Worm (Caenorhabditis elegans) whole organism, mixed stage, embryonic: ENCODE results near the gene F53F4.1.

ENCODE experiments used
- M03D4.4 ChIP-seq: sonication (generic microtip); optimal IDR thresholded peaks from 2 replicates; lab custom pipeline; 2017; ENCODE audit warnings: mild to moderate bottlenecking, missing genetic modification characterization, missing compliant biosample characterization
- bed-3 ChIP-seq: fragments of 200-800 bp; sonication (Bioruptor generic); optimal IDR thresholded peaks from 3 replicates; lab custom pipeline; 2018; ENCODE audit warnings: mild to moderate bottlenecking, missing genetic modification characterization, moderate library complexity, missing compliant biosample characterization
- blmp-1 ChIP-seq: fragments of 150-350 bp; optimal IDR thresholded peaks from 2 replicates; lab custom pipeline; 2014; ENCODE audit warnings: missing biosample characterization, missing genetic modification characterization
- ceh-39 ChIP-seq: fragments of 150-350 bp; optimal IDR thresholded peaks from 2 replicates; lab custom pipeline; 2014; ENCODE audit warnings: missing biosample characterization, missing genetic modification characterization
- ceh-43 ChIP-seq: fragments of 200-800 bp; sonication (Bioruptor generic); optimal IDR thresholded peaks from 2 replicates; lab custom pipeline; 2018; ENCODE audit warnings: mild to moderate bottlenecking, missing genetic modification characterization, moderate library complexity, missing compliant biosample characterization
- ceh-83 ChIP-seq: fragments of 200-800 bp; sonication (Bioruptor generic); optimal IDR thresholded peaks from 2 replicates; lab custom pipeline; 2018; ENCODE audit warnings: mild to moderate bottlenecking, missing genetic modification characterization, missing compliant biosample characterization
- ces-1 ChIP-seq: fragments of 150-350 bp; optimal IDR thresholded peaks from 2 replicates; lab custom pipeline; 2014; ENCODE audit warnings: missing biosample characterization, missing genetic modification reagents, missing genetic modification characterization
- cnd-1 ChIP-seq: fragments of 200-800 bp; sonication (Bioruptor generic); optimal IDR thresholded peaks from 2 replicates; lab custom pipeline; 2018; ENCODE audit warnings: mild to moderate bottlenecking, missing genetic modification characterization, missing compliant biosample characterization
- drap-1 ChIP-seq: fragments of 200-800 bp; sonication (Bioruptor generic); optimal IDR thresholded peaks from 3 replicates; lab custom pipeline; 2018; ENCODE audit warnings: mild to moderate bottlenecking, missing genetic modification characterization, missing compliant biosample characterization
- elt-1 ChIP-seq: sonication (generic microtip); optimal IDR thresholded peaks from 2 replicates; lab custom pipeline; 2017; ENCODE audit warnings: missing genetic modification characterization, mild to moderate bottlenecking, missing compliant biosample characterization, antibody characterized with exemption, moderate library complexity, borderline replicate concordance; ENCODE audit not compliant: insufficient read depth
- flh-1 ChIP-seq: fragments of 200-800 bp; sonication (Bioruptor generic); optimal IDR thresholded peaks from 2 replicates; lab custom pipeline; 2018; ENCODE audit warnings: mild to moderate bottlenecking, missing genetic modification characterization, moderate library complexity, missing compliant biosample characterization
- ham-2 ChIP-seq: fragments of 200-800 bp; sonication (Bioruptor generic); optimal IDR thresholded peaks from 2 replicates; lab custom pipeline; 2018; ENCODE audit warnings: mild to moderate bottlenecking, missing genetic modification characterization, missing compliant biosample characterization
- hlh-1 ChIP-seq: fragments of 150-350 bp; optimal IDR thresholded peaks from 2 replicates; lab custom pipeline; 2014; ENCODE audit warnings: missing biosample characterization, missing genetic modification reagents, missing genetic modification characterization
- lin-13 ChIP-seq: fragments of 150-350 bp; optimal IDR thresholded peaks from 2 replicates; lab custom pipeline; 2014; ENCODE audit warnings: missing biosample characterization, missing genetic modification characterization
- lsy-2 ChIP-seq: fragments of 150-350 bp; optimal IDR thresholded peaks from 2 replicates; lab custom pipeline; 2014; ENCODE audit warnings: missing biosample characterization, missing genetic modification characterization
- mab-5 ChIP-seq: fragments of 150-350 bp; optimal IDR thresholded peaks from 2 replicates; lab custom pipeline; 2014; ENCODE audit warnings: missing biosample characterization, missing genetic modification characterization
- mep-1 ChIP-seq: fragments of 150-350 bp; optimal IDR thresholded peaks from 2 replicates; lab custom pipeline; 2017; ENCODE audit warnings: missing biosample characterization, missing genetic modification reagents, missing genetic modification characterization, inconsistent platforms
- mls-2 ChIP-seq: sonication (generic microtip); optimal IDR thresholded peaks from 2 replicates; lab custom pipeline; 2016; ENCODE audit warnings: mild to moderate bottlenecking, missing genetic modification characterization, moderate library complexity, missing compliant biosample characterization
- nhr-12 ChIP-seq: fragments of 150-350 bp; optimal IDR thresholded peaks from 2 replicates; lab custom pipeline; 2014; ENCODE audit warnings: missing biosample characterization, missing genetic modification characterization
- nhr-2 ChIP-seq: fragments of 150-350 bp; optimal IDR thresholded peaks from 2 replicates; lab custom pipeline; 2014; ENCODE audit warnings: missing biosample characterization, missing genetic modification characterization
- nhr-237 ChIP-seq: fragments of 150-350 bp; optimal IDR thresholded peaks from 2 replicates; lab custom pipeline; 2014; ENCODE audit warnings: missing biosample characterization, missing genetic modification characterization
- nhr-28 ChIP-seq: fragments of 150-350 bp; optimal IDR thresholded peaks from 2 replicates; lab custom pipeline; 2014; ENCODE audit warnings: missing biosample characterization, missing genetic modification characterization
- sem-2 ChIP-seq: fragments of 200-800 bp; sonication (Bioruptor generic); optimal IDR thresholded peaks from 2 replicates; lab custom pipeline; 2018; ENCODE audit warnings: mild to moderate bottlenecking, missing genetic modification characterization, missing compliant biosample characterization
- snpc-4 ChIP-seq: fragments of 150-350 bp; optimal IDR thresholded peaks from 2 replicates; lab custom pipeline; 2014; ENCODE audit warnings: missing biosample characterization, missing genetic modification characterization
- sptf-1 ChIP-seq: sonication (generic microtip); optimal IDR thresholded peaks from 2 replicates; lab custom pipeline; 2017; ENCODE audit warnings: mild to moderate bottlenecking, missing genetic modification characterization, moderate library complexity, missing compliant biosample characterization
- tbx-8 ChIP-seq: fragments of 200-800 bp; sonication (Bioruptor generic); optimal IDR thresholded peaks from 2 replicates; lab custom pipeline; 2018; ENCODE audit warnings: mild to moderate bottlenecking, missing genetic modification characterization, moderate library complexity, missing compliant biosample characterization
- unc-62 ChIP-seq: fragments of 150-350 bp; optimal IDR thresholded peaks from 2 replicates; lab custom pipeline; 2014; ENCODE audit warnings: missing biosample characterization, missing genetic modification reagents, missing genetic modification characterization
- ztf-11 ChIP-seq: fragments of 150-350 bp; optimal IDR thresholded peaks from 2 replicates; lab custom pipeline; 2014; ENCODE audit warnings: missing biosample characterization, missing genetic modification characterization

Gene F53F4.1

ce11 chrV:13606651-13607242, 22.2 kb downstream of the F53F4.1 start, which contains the start of gene fmo-4:
Gene fmo-4, minus strand, starts transcription at chrV:13606701.
- no peak for TF ChIP-seq ceh-39 (tag; lab: Kevin White, UChicago)
- no peak for TF ChIP-seq ztf-11 (tag; lab: Kevin White, UChicago)
- TF ChIP-seq lsy-2 (tag; lab: Kevin White, UChicago), result no peak
- no peak for TF ChIP-seq flh-1 (GFP tag; lab: Kevin White, UChicago)
- no peak for TF ChIP-seq unc-62 (GFP tag; lab: Kevin White, UChicago)
- no peak for TF ChIP-seq bed-3 (GFP tag; lab: Kevin White, UChicago)
- TF ChIP-seq tbx-8, result no peak
- no peak for TF ChIP-seq lin-13 (tag; lab: Kevin White, UChicago)
- TF ChIP-seq nhr-2 (tag; lab: Kevin White, UChicago), result no peak
- TF ChIP-seq hlh-1, result no peak
- TF ChIP-seq nhr-12 (tag; lab: Kevin White, UChicago), result no peak
- TF ChIP-seq mab-5 (tag; lab: Kevin White, UChicago), result no peak
- TF ChIP-seq nhr-237 (tag; lab: Kevin White, UChicago), result no peak

- TF ChIP-seq blmp-1 (tag; lab: Kevin White, UChicago), result no peak
- TF ChIP-seq tbx-8, result no peak
- no peak for TF ChIP-seq sptf-1 (tag; lab: Kevin White, UChicago)
- no peak for TF ChIP-seq cnd-1
- TF ChIP-seq flh-1 (GFP tag; lab: Kevin White, UChicago), result no peak
- TF ChIP-seq M03D4.4, result no peak
- TF ChIP-seq nhr-12 (tag; lab: Kevin White, UChicago), result no peak
- no peak for TF ChIP-seq sem-2 (GFP tag; lab: Kevin White, UChicago)
- no peak for TF ChIP-seq ztf-11 (tag; lab: Kevin White, UChicago)
- TF ChIP-seq, all 35 proteins: peak for 0
Measured at ce11 chrV:13608486-13608885, 23.9 kb downstream of the F53F4.1 start.

- TF ChIP-seq ham-2 (GFP tag; lab: Kevin White, UChicago) (peak; percentile 93), ztf-11 (tag; lab: Kevin White, UChicago) (no peak)
Measured at ce11 chrV:13609806-13610205, 25.2 kb downstream of the F53F4.1 start.

DNA sequence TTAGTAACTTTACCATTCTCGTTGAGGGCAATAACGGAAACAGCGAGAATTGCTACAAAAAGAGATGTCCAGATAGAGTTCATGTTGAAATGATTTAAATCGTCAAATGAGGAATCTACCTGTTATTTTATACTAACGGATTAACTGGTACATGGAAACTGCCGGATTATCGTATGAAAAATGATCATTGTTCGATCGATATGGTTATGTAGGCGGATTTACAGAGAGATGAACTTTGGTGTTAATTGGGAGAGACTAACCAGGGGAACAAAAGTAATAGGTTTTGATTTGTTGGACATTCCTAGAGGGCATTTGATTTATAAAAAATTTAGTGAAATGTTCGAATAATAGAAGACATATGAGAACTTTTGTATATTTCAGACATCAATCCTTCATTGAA, 27.2 kb downstream of the F53F4.1 start, which contains the start of gene spig-9:
TSS of gene spig-9 (minus strand) at position 101 of the 400 bp plus-strand sequence.
- TF ChIP-seq ceh-39 (tag; lab: Kevin White, UChicago) (no peak), M03D4.4 (no peak), ztf-11 (tag; lab: Kevin White, UChicago) (no peak), unc-62 (GFP tag; lab: Kevin White, UChicago) (no peak), hlh-1 (no peak), ces-1 (GFP tag; lab: Kevin White, UChicago) (no peak)

- TF ChIP-seq mls-2, result no peak
- no peak for TF ChIP-seq ceh-83 (GFP tag; lab: Kevin White, UChicago)
- TF ChIP-seq ceh-43, result no peak
- TF ChIP-seq ham-2 (GFP tag; lab: Kevin White, UChicago), result no peak
- TF ChIP-seq sptf-1 (tag; lab: Kevin White, UChicago), result no peak
- TF ChIP-seq, all 35 proteins: peak for 0
Measured at ce11 chrV:13613870-13614269, 29.3 kb downstream of the F53F4.1 start, which contains the start of gene F53F4.7. Gene F53F4.7, minus strand, starts transcription at chrV:13613970.

DNA sequence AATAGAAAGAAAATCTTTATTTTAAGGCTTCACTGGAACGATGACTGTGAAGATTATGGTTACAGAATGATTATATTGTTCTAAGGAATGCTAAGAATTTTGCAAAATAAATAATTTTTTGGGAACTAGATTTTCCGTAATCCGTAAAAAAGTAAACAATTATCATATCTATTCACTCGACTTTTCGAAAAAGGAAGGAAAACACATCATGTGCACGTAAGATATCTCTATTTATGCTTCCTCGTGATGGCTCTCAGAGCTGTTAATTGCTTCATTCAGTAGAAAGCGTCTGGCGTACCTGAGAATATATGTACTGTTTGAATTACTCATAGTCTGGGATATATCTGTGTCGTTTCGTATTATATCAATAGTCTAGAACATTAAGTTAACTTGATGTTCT, 35.2 kb downstream of the F53F4.1 start, which contains the start of gene srd-11:
TSS of gene srd-11 (minus strand) at position 101 of the 400 bp plus-strand sequence.
- TF ChIP-seq elt-1 (tag; lab: Kevin White, UChicago) (no peak), ceh-39 (tag; lab: Kevin White, UChicago) (no peak), mab-5 (tag; lab: Kevin White, UChicago) (no peak), snpc-4 (no peak), mep-1 (tag; lab: Kevin White, UChicago) (no peak), lin-13 (tag; lab: Kevin White, UChicago) (no peak), mls-2 (no peak), unc-62 (GFP tag; lab: Kevin White, UChicago) (no peak), nhr-28 (tag; lab: Kevin White, UChicago) (no peak), ztf-11 (tag; lab: Kevin White, UChicago) (no peak), drap-1 (no peak), ceh-43 (no peak), nhr-237 (tag; lab: Kevin White, UChicago) (no peak), flh-1 (GFP tag; lab: Kevin White, UChicago) (no peak), ham-2 (GFP tag; lab: Kevin White, UChicago) (no peak), sptf-1 (tag; lab: Kevin White, UChicago) (no peak), tbx-8 (no peak), lsy-2 (tag; lab: Kevin White, UChicago) (no peak), cnd-1 (no peak)
